Worm (Caenorhabditis elegans) whole organism, L3 larva: ENCODE results near the gene F54D10.4.

ENCODE experiments used
- R02D3.7 ChIP-seq: fragments of 150-350 bp; optimal IDR thresholded peaks from 2 replicates; lab custom pipeline; 2014; ENCODE audit warnings: missing biosample characterization, missing genetic modification characterization
- ZK546.5 ChIP-seq: sonication (generic microtip); optimal IDR thresholded peaks from 2 replicates; lab custom pipeline; 2017; ENCODE audit warnings: missing biosample characterization, missing genetic modification characterization
- ama-1 ChIP-seq: fragments of 150-350 bp; optimal IDR thresholded peaks from 2 replicates; lab custom pipeline; 2018
- ceh-16 ChIP-seq: sonication (generic microtip); optimal IDR thresholded peaks from 2 replicates; lab custom pipeline; 2017; ENCODE audit warnings: missing biosample characterization, missing genetic modification characterization
- ceh-28 ChIP-seq: fragments of 150-350 bp; optimal IDR thresholded peaks from 2 replicates; lab custom pipeline; 2014; ENCODE audit warnings: missing biosample characterization, missing genetic modification reagents, missing genetic modification characterization
- ceh-82 ChIP-seq: fragments of 150-350 bp; optimal IDR thresholded peaks from 2 replicates; lab custom pipeline; 2014; ENCODE audit warnings: missing biosample characterization, missing genetic modification characterization
- ceh-9 ChIP-seq: sonication (generic microtip); optimal IDR thresholded peaks from 2 replicates; lab custom pipeline; 2018; ENCODE audit warnings: missing biosample characterization, missing genetic modification characterization
- daf-12 ChIP-seq: fragments of 150-350 bp; optimal IDR thresholded peaks from 2 replicates; lab custom pipeline; 2014; ENCODE audit warnings: missing biosample characterization, missing genetic modification reagents, missing genetic modification characterization
- egl-5 ChIP-seq: fragments of 150-350 bp; optimal IDR thresholded peaks from 2 replicates; lab custom pipeline; 2017; ENCODE audit warnings: missing biosample characterization, missing genetic modification reagents, missing genetic modification characterization, inconsistent platforms
- elt-1 ChIP-seq: fragments of 150-350 bp; optimal IDR thresholded peaks from 2 replicates; lab custom pipeline; 2014; ENCODE audit warnings: missing biosample characterization, missing genetic modification characterization
- elt-2 ChIP-seq: sonication (generic microtip); optimal IDR thresholded peaks from 2 replicates; lab custom pipeline; 2016; ENCODE audit warnings: missing genetic modification reagents, mild to moderate bottlenecking, missing genetic modification characterization, missing compliant biosample characterization
- elt-3 ChIP-seq, 3 experiments: fragments of 150-350 bp in 1 of 3; sonication (generic microtip) in 2 of 3; optimal IDR thresholded peaks; 2 replicates in 2 of 3; 4 replicates in 1 of 3; lab custom pipeline; 2014 to 2017; ENCODE audit warnings: missing biosample characterization in 3 of 3, missing genetic modification characterization in 3 of 3
- eor-1 ChIP-seq, 2 experiments: fragments of 150-350 bp; optimal IDR thresholded peaks; 2 replicates each; lab custom pipeline; 2014 to 2018; ENCODE audit warnings: missing biosample characterization in 2 of 2, missing genetic modification characterization in 2 of 2
- fkh-10 ChIP-seq: sonication (generic microtip); optimal IDR thresholded peaks from 2 replicates; lab custom pipeline; 2017; ENCODE audit warnings: missing biosample characterization, missing genetic modification reagents, missing genetic modification characterization
- fkh-2 ChIP-seq: fragments of 150-350 bp; optimal IDR thresholded peaks from 2 replicates; lab custom pipeline; 2014; ENCODE audit warnings: missing biosample characterization, missing genetic modification reagents, missing genetic modification characterization
- fos-1 ChIP-seq: fragments of 150-350 bp; optimal IDR thresholded peaks from 2 replicates; lab custom pipeline; 2014; ENCODE audit warnings: missing biosample characterization, missing genetic modification characterization
- hmg-11 ChIP-seq: sonication (generic microtip); optimal IDR thresholded peaks from 2 replicates; lab custom pipeline; 2016; ENCODE audit warnings: missing genetic modification characterization, missing compliant biosample characterization
- lin-15B ChIP-seq: fragments of 150-350 bp; optimal IDR thresholded peaks from 2 replicates; lab custom pipeline; 2014; ENCODE audit warnings: missing biosample characterization, missing genetic modification characterization
- lin-39 ChIP-seq: fragments of 150-350 bp; optimal IDR thresholded peaks from 2 replicates; lab custom pipeline; 2018; ENCODE audit warnings: missing biosample characterization, missing genetic modification reagents, missing genetic modification characterization
- nfya-1 ChIP-seq: sonication (generic microtip); optimal IDR thresholded peaks from 2 replicates; lab custom pipeline; 2017; ENCODE audit warnings: missing genetic modification characterization, mild to moderate bottlenecking, missing compliant biosample characterization, antibody characterized with exemption, moderate library complexity; ENCODE audit not compliant: insufficient read depth
- nhr-11 ChIP-seq: fragments of 150-350 bp; optimal IDR thresholded peaks from 2 replicates; lab custom pipeline; 2014; ENCODE audit warnings: missing biosample characterization, missing genetic modification characterization
- nhr-12 ChIP-seq: fragments of 150-350 bp; optimal IDR thresholded peaks from 2 replicates; lab custom pipeline; 2014; ENCODE audit warnings: missing biosample characterization, missing genetic modification characterization
- nhr-23 ChIP-seq: fragments of 150-350 bp; optimal IDR thresholded peaks from 2 replicates; lab custom pipeline; 2014; ENCODE audit warnings: missing biosample characterization, missing genetic modification reagents, missing genetic modification characterization
- nhr-25 ChIP-seq: sonication (generic microtip); optimal IDR thresholded peaks from 2 replicates; lab custom pipeline; 2017; ENCODE audit warnings: missing biosample characterization, missing genetic modification characterization
- nhr-43 ChIP-seq: sonication (generic microtip); optimal IDR thresholded peaks from 2 replicates; lab custom pipeline; 2016; ENCODE audit warnings: mild to moderate bottlenecking, missing genetic modification characterization, missing compliant biosample characterization; ENCODE audit not compliant: poor library complexity, severe bottlenecking
- nhr-67 ChIP-seq: fragments of 150-350 bp; optimal IDR thresholded peaks from 2 replicates; lab custom pipeline; 2014; ENCODE audit warnings: missing biosample characterization, missing genetic modification characterization
- nhr-76 ChIP-seq: fragments of 150-350 bp; sonication (generic microtip); optimal IDR thresholded peaks from 5 replicates; lab custom pipeline; 2014; ENCODE audit warnings: missing biosample characterization, missing genetic modification characterization
- nhr-77 ChIP-seq: fragments of 150-350 bp; optimal IDR thresholded peaks from 2 replicates; lab custom pipeline; 2014; ENCODE audit warnings: missing biosample characterization, missing genetic modification characterization
- pqm-1 ChIP-seq: fragments of 150-350 bp; optimal IDR thresholded peaks from 2 replicates; lab custom pipeline; 2017; ENCODE audit warnings: missing biosample characterization, missing genetic modification characterization, inconsistent platforms
- sea-2 ChIP-seq: fragments of 150-350 bp; sonication (generic microtip); optimal IDR thresholded peaks from 4 replicates; lab custom pipeline; 2014; ENCODE audit warnings: missing biosample characterization, missing genetic modification reagents, missing genetic modification characterization
- skn-1 ChIP-seq: fragments of 150-350 bp; optimal IDR thresholded peaks from 2 replicates; lab custom pipeline; 2014; ENCODE audit warnings: missing biosample characterization, missing genetic modification characterization
- zag-1 ChIP-seq: fragments of 150-350 bp; optimal IDR thresholded peaks from 2 replicates; lab custom pipeline; 2014; ENCODE audit warnings: missing biosample characterization, missing genetic modification characterization
- ztf-4 ChIP-seq: fragments of 150-350 bp; optimal IDR thresholded peaks from 2 replicates; lab custom pipeline; 2014; ENCODE audit warnings: missing biosample characterization, missing genetic modification characterization

F54D10.4 gene

ce11 chrII:3808643-3809042 lies 1.8 kb upstream of the F54D10.4 start:
- TF ChIP-seq fkh-2 (tag; lab: Kevin White, UChicago) (no peak), ama-1 (lab: Kevin White, UChicago) (no peak), ceh-82 (tag; lab: Kevin White, UChicago) (no peak), eor-1 (tag; optimal IDR thresholded peaks at IDR 0.05; lab: Kevin White, UChicago) (no peak), ceh-9 (tag; lab: Kevin White, UChicago) (no peak), elt-1 (no peak), pqm-1 (tag; lab: Kevin White, UChicago) (no peak), nhr-76 (tag; lab: Kevin White, UChicago) (no peak), ztf-4 (no peak), nhr-25 (tag; lab: Kevin White, UChicago) (no peak)

- TF ChIP-seq pqm-1 (tag; lab: Kevin White, UChicago) (peak; percentile 38), nhr-25 (tag; lab: Kevin White, UChicago) (peak; percentile 4), nhr-43 (tag; lab: Kevin White, UChicago) (peak; percentile 71), ceh-9 (tag; lab: Kevin White, UChicago) (no peak), elt-2 (peak; percentile 63), nfya-1 (tag; lab: Kevin White, UChicago) (peak; percentile 89), ztf-4 (no peak), zag-1 (tag; lab: Kevin White, UChicago) (no peak), egl-5 (peak; percentile 30), daf-12 (no peak), lin-15B (tag; lab: Kevin White, UChicago) (peak; percentile 71), nhr-67 (tag; lab: Kevin White, UChicago) (no peak), ceh-16 (tag; lab: Kevin White, UChicago) (no peak), fos-1 (tag; lab: Kevin White, UChicago) (no peak), skn-1 (tag; lab: Kevin White, UChicago) (peak; percentile 14), lin-39 (tag; lab: Kevin White, UChicago) (peak; percentile 64), elt-3 (tag; optimal IDR thresholded peaks at IDR 0.05; lab: Kevin White, UChicago) (no peak), R02D3.7 (tag; lab: Kevin White, UChicago) (peak; percentile 99), nhr-23 (peak; percentile 66)
Measured at ce11 chrII:3808104-3808503, 1.2 kb upstream of the F54D10.4 start, which contains the start of gene F54D10.5. Gene F54D10.5, minus strand, starts transcription at chrII:3808177.

ce11 chrII:3805518-3805917 lies 1.3 kb downstream of the F54D10.4 start:
- TF ChIP-seq ceh-28 (tag; lab: Kevin White, UChicago) (no peak), lin-15B (tag; lab: Kevin White, UChicago) (no peak), elt-2 (no peak)

- no peak for TF ChIP-seq skn-1 (tag; lab: Kevin White, UChicago)
- TF ChIP-seq ceh-28 (tag; lab: Kevin White, UChicago): no peak
- no peak for TF ChIP-seq sea-2 (GFP tag; lab: Kevin White, UChicago)
- no peak for TF ChIP-seq nhr-43 (tag; lab: Kevin White, UChicago)
- TF ChIP-seq nhr-12: no peak
- TF ChIP-seq nhr-11 (tag; lab: Kevin White, UChicago): no peak
- no peak for TF ChIP-seq nhr-67 (tag; lab: Kevin White, UChicago)
- no peak for TF ChIP-seq hmg-11 (tag; lab: Kevin White, UChicago)
- no peak for TF ChIP-seq lin-15B (tag; lab: Kevin White, UChicago)
- TF ChIP-seq elt-3 (tag; optimal IDR thresholded peaks at IDR 0.05; lab: Kevin White, UChicago): no peak
- TF ChIP-seq ZK546.5 (tag; lab: Kevin White, UChicago): no peak
Measured at ce11 chrII:3803219-3803618, 3.6 kb downstream of the F54D10.4 start, which contains the start of gene ins-32. Gene ins-32, minus strand, starts transcription at chrII:3803319.

- TF ChIP-seq hmg-11 (tag; lab: Kevin White, UChicago) (no peak), eor-1 (tag; optimal IDR thresholded peaks at IDR 0.05; lab: Kevin White, UChicago) (no peak), nhr-77 (tag; lab: Kevin White, UChicago) (no peak), elt-2 (no peak), fkh-10 (GFP tag; lab: Kevin White, UChicago) (no peak), skn-1 (tag; lab: Kevin White, UChicago) (no peak), nfya-1 (tag; lab: Kevin White, UChicago) (no peak), zag-1 (tag; lab: Kevin White, UChicago) (no peak), nhr-67 (tag; lab: Kevin White, UChicago) (no peak)
Measured at ce11 chrII:3795323-3795722, 11.5 kb downstream of the F54D10.4 start, which contains the start of gene Y8A9A.2. Gene Y8A9A.2, plus strand, starts transcription at chrII:3795623.
